Worm (Caenorhabditis elegans) whole organism, early embryonic: ENCODE measurements around the gene Y57G7A.6.

Experiments
- F13C5.2 ChIP-seq: sonication (generic microtip); optimal IDR thresholded peaks from 2 replicates; lab custom pipeline; 2017; ENCODE audit warnings: mild to moderate bottlenecking, missing genetic modification characterization, inconsistent platforms, missing compliant biosample characterization
- ama-1 ChIP-seq: fragments of 150-350 bp; optimal IDR thresholded peaks from 2 replicates; lab custom pipeline; 2014
- ceh-36 ChIP-seq: sonication (generic microtip); optimal IDR thresholded peaks from 2 replicates; lab custom pipeline; 2016; ENCODE audit warnings: missing genetic modification characterization, inconsistent platforms, missing compliant biosample characterization
- ets-7 ChIP-seq: sonication (generic microtip); optimal IDR thresholded peaks from 2 replicates; lab custom pipeline; 2016; ENCODE audit warnings: missing genotype, missing genetic modification characterization, missing compliant biosample characterization
- flt-1 ChIP-seq: fragments of 200-800 bp; sonication (Bioruptor generic); IDR thresholded peaks from 2 replicates; pipeline ENCODE4 v1.3.6; 2022; ENCODE audit warnings: missing genetic modification characterization, missing compliant biosample characterization
- hmbx-1 ChIP-seq: sonication (generic microtip); optimal IDR thresholded peaks from 2 replicates; lab custom pipeline; 2016; ENCODE audit warnings: mild to moderate bottlenecking, missing genetic modification characterization, missing compliant biosample characterization
- hnd-1 ChIP-seq: sonication (generic microtip); optimal IDR thresholded peaks from 2 replicates; lab custom pipeline; 2016; ENCODE audit warnings: missing genetic modification characterization, missing compliant biosample characterization
- scrt-1 ChIP-seq: fragments of 200-800 bp; sonication (Bioruptor generic); IDR thresholded peaks from 2 replicates; pipeline ENCODE4 v1.3.6; 2022; ENCODE audit warnings: missing genetic modification characterization, missing compliant biosample characterization

ce11 chrII:1293157-1293556, 7.7 kb upstream of the Y57G7A.6 start, which contains the start of gene srz-64:
- TF ChIP-seq ama-1 (no peak), ets-7 (no peak), flt-1 (GFP tag; lab: Robert Waterston, UW) (no peak), ceh-36 (tag; lab: Kevin White, UChicago) (no peak), hmbx-1 (tag; lab: Kevin White, UChicago) (no peak), F13C5.2 (tag; lab: Kevin White, UChicago) (no peak), scrt-1 (GFP tag; lab: Robert Waterston, UW) (no peak), hnd-1 (tag; lab: Kevin White, UChicago) (no peak)
